Worm (Caenorhabditis elegans): Measurements from ENCODE around the gene C15C8.6.

Gene C15C8.6

ce11 chrV:12773222-12773621, 21.9 kb upstream of the C15C8.6 start, which contains the start of gene ZC455.1:
Gene ZC455.1 (plus strand): TSS chrV:12773522.
- no peak for TF ChIP-seq lin-29 (GFP tag; IDR thresholded peaks at IDR 0.05)
- TF ChIP-seq fkh-10 (GFP tag; optimal IDR thresholded peaks at IDR 0.05) = no peak
- no peak for TF ChIP-seq lin-13 (GFP tag; optimal IDR thresholded peaks at IDR 0.05)
- no peak for TF ChIP-seq lir-3 (tag; optimal IDR thresholded peaks at IDR 0.05)
- TF ChIP-seq ztf-7 (tag; optimal IDR thresholded peaks at IDR 0.05) = no peak
- TF ChIP-seq dmd-6 (GFP tag; IDR thresholded peaks at IDR 0.05) = no peak
- no peak for TF ChIP-seq hlh-11 (tag; optimal IDR thresholded peaks at IDR 0.05)
- no peak for TF ChIP-seq zfp-2 (tag; optimal IDR thresholded peaks at IDR 0.05)

DNA sequence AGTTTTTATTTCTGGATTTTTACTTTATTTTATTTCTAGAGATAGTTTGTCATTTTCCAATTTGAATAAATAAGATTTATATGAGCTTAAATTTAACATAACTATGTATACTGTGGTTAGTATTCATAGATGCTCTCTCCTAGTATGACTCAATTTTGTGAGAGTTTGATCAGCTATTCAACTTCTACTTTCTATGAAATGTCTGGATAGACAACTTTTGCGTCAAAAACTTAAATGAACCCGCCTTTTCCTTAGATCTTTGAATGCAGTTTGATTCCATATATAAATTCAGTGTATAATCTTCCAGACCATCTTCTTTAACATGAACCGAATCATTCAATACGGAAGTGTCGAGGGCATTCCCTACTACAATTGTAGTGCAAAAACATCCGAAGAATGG, 17.6 kb upstream of the C15C8.6 start, which contains the start of gene srt-43:
srt-43 (plus strand) TSS at position 301 of the 400 bp plus-strand sequence.
- TF ChIP-seq unc-62 (GFP tag; optimal IDR thresholded peaks at IDR 0.05 in 1 of 2) (peak in 1 of 2 experiments; percentile 47), unc-62 (tag; optimal IDR thresholded peaks at IDR 0.05) (no peak), pqm-1 (tag; optimal IDR thresholded peaks at IDR 0.05) (no peak)

DNA sequence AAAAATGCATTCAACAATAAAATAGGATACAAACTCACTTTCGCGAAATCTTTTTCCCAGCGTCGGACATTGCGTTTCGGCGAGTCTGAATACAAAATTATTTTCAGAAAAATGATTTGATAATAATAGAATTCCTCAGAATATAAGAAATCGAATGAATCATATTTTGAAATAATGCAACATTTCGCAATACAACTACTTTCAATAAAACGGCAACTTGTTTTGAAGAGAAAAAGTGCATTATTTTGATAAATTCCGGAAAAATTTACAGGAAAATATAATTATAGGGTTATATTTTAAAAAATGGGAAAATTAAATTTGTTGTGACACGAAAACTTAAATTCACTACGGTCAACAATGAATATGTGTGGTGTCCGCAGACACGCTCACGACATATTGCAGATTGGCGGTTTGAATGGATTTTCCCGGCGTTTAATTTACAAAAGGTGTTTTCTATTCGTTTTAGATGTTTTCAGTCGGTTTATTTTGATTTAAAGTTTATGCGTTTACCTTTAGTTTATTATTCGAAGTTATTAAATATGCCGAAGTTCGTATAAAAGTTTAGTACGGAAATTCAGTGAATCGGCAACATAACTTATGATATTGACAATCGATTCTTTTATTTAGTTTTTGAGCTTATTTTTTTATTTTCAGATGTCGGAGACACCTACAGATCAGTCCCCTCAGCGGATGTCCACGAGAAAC, 12.1 kb upstream of the C15C8.6 start, which contains the start of the genes abcf-1 and scc-3:
abcf-1 (minus strand) TSS at position 85 of the 705 bp plus-strand sequence.
scc-3 (plus strand) TSS at position 655 of the 705 bp plus-strand sequence.
- peak; percentile 32 for TF ChIP-seq dpl-1 (GFP tag; optimal IDR thresholded peaks at IDR 0.05)
- TF ChIP-seq duxl-1 (tag; optimal IDR thresholded peaks at IDR 0.05; ENCODE audit: poor library complexity) = no peak
- no peak for TF ChIP-seq lim-7 (GFP tag; IDR thresholded peaks at IDR 0.05)
- no peak for TF ChIP-seq fkh-10 (GFP tag; optimal IDR thresholded peaks at IDR 0.05)
- TF ChIP-seq ama-1 (optimal IDR thresholded peaks at IDR 0.05) = no peak
- TF ChIP-seq zip-2 (tag; optimal IDR thresholded peaks at IDR 0.05) = peak; percentile 84
- no peak for TF ChIP-seq mdt-29 (GFP tag; IDR thresholded peaks at IDR 0.05)
- TF ChIP-seq T20F7.1 (GFP tag; optimal IDR thresholded peaks at IDR 0.05) = peak; percentile 27
- TF ChIP-seq lin-15B (tag; optimal IDR thresholded peaks at IDR 0.05) = no peak
- no peak for TF ChIP-seq aha-1 (tag)
- TF ChIP-seq daf-16 (GFP tag; optimal IDR thresholded peaks at IDR 0.05) = no peak
- TF ChIP-seq daf-16 (tag; optimal IDR thresholded peaks at IDR 0.05) = peak; percentile 60
- TF ChIP-seq hlh-30 (tag; optimal IDR thresholded peaks at IDR 0.05; ENCODE audit: insufficient read depth) = peak; percentile 23
- no peak for TF ChIP-seq ztf-7 (tag; optimal IDR thresholded peaks at IDR 0.05)
- TF ChIP-seq tag-97 (GFP tag; IDR thresholded peaks at IDR 0.05) = no peak
- TF ChIP-seq lin-13 (GFP tag; optimal IDR thresholded peaks at IDR 0.05) = no peak
- TF ChIP-seq saeg-2 (GFP tag; IDR thresholded peaks at IDR 0.05) = no peak
- peak in 1 of 2 experiments; percentile 96 for TF ChIP-seq lsy-2 (tag; optimal IDR thresholded peaks at IDR 0.05)

ce11 chrV:12760913-12761312, 9.6 kb upstream of the C15C8.6 start, which contains the start of gene F18E2.15:
Gene F18E2.15 (minus strand): TSS chrV:12761013.
- no peak for TF ChIP-seq ceh-32 (tag; optimal IDR thresholded peaks at IDR 0.05; ENCODE audit: poor library complexity)
- TF ChIP-seq php-3 (GFP tag; IDR thresholded peaks at IDR 0.05) = no peak
- TF ChIP-seq zfp-3 (GFP tag; conservative IDR thresholded peaks at IDR 0.05) = no peak
- TF ChIP-seq Y5F2A.4 (GFP tag; optimal IDR thresholded peaks at IDR 0.05) = no peak
- TF ChIP-seq hif-1 (tag; optimal IDR thresholded peaks at IDR 0.05) = no peak
- no peak for TF ChIP-seq hlh-11 (tag; optimal IDR thresholded peaks at IDR 0.05)
- no peak for TF ChIP-seq T20F7.1 (GFP tag; optimal IDR thresholded peaks at IDR 0.05)
- no peak for TF ChIP-seq nhr-41 (GFP tag; IDR thresholded peaks at IDR 0.05)

ce11 chrV:12759660-12760059, 8.3 kb upstream of the C15C8.6 start, which contains the start of gene papl-1:
Gene papl-1 (minus strand): TSS chrV:12759760.
- TF ChIP-seq hlh-30 (tag; optimal IDR thresholded peaks at IDR 0.05; ENCODE audit: insufficient read depth) (no peak), R02D3.7 (tag; optimal IDR thresholded peaks at IDR 0.05) (no peak), snpc-1.2 (GFP tag; IDR thresholded peaks at IDR 0.05) (no peak), ceh-82 (tag; optimal IDR thresholded peaks at IDR 0.05) (no peak), fkh-10 (GFP tag; optimal IDR thresholded peaks at IDR 0.05) (no peak), nhr-42 (GFP tag; IDR thresholded peaks at IDR 0.05) (no peak), unc-39 (tag; optimal IDR thresholded peaks at IDR 0.05) (no peak), T26A8.4 (GFP tag; IDR thresholded peaks at IDR 0.05) (no peak), lin-15B (tag; optimal IDR thresholded peaks at IDR 0.05) (no peak)
